Fruit fly (Drosophila melanogaster) whole organism, embryonic: ENCODE measurements around the gene CG16972.
A peak's percentile ranks its signal among the peaks of the same experiment; 100 is the strongest.

Experiments
- CG11398 ChIP-seq: fragments of 200-800 bp; sonication (Bioruptor generic); optimal IDR thresholded peaks from 2 replicates; lab custom pipeline; 2016; ENCODE audit warnings: missing biosample characterization, missing genetic modification characterization
- CG9609 ChIP-seq: fragments of 200-800 bp; sonication (Bioruptor generic); optimal IDR thresholded peaks from 3 replicates; lab custom pipeline; 2016; ENCODE audit warnings: missing biosample characterization, missing genetic modification characterization
- Dp ChIP-seq: fragments of 200-800 bp; sonication (Bioruptor generic); optimal IDR thresholded peaks from 2 replicates; lab custom pipeline; 2018; ENCODE audit warnings: missing biosample characterization, mild to moderate bottlenecking, missing genetic modification characterization, moderate library complexity
- Pdp1 ChIP-seq, 2 experiments: fragments of 200-800 bp; sonication (Bioruptor generic); optimal IDR thresholded peaks; 3 replicates each; lab custom pipeline; 2016; ENCODE audit warnings: missing biosample characterization in 2 of 2, missing genetic modification characterization in 2 of 2, mild to moderate bottlenecking in 1 of 2, moderate library complexity in 1 of 2
- chm ChIP-seq: fragments of 200-800 bp; sonication (Bioruptor generic); IDR thresholded peaks from 2 replicates; pipeline ENCODE4 v1.3.6; 2022; ENCODE audit warnings: missing biosample characterization, missing genetic modification characterization
- ci ChIP-seq: fragments of 200-800 bp; sonication (Bioruptor generic); IDR thresholded peaks from 3 replicates; pipeline ENCODE4 v1.3.6; 2022; ENCODE audit warnings: missing biosample characterization, missing genetic modification characterization
- pan ChIP-seq, 4 experiments: fragments of >200 bp in 3 of 4; fragments of 200-800 bp in 1 of 4; sonication (Bioruptor generic) in 1 of 4; optimal IDR thresholded peaks in 3 of 4; IDR thresholded peaks in 1 of 4; 2 replicates each; pipeline versions ENCODE4 v1.3.6 to Lab custom; 2017 to 2022; ENCODE audit warnings: missing biosample characterization in 2 of 4, missing genetic modification characterization in 2 of 4, mixed read lengths in 1 of 4

- no peak for TF ChIP-seq CG11398 (GFP tag; lab: Kevin White, UChicago)
- TF ChIP-seq CG9609: no peak
- TF ChIP-seq Pdp1 (GFP tag; optimal IDR thresholded peaks at IDR 0.05; lab: Kevin White, UChicago): no peak
- TF ChIP-seq chm: no peak
- TF ChIP-seq pan (optimal IDR thresholded peaks at IDR 0.05; lab: Kevin White, UChicago): no peak
- TF ChIP-seq pan (GFP tag; optimal IDR thresholded peaks at IDR 0.05 in 1 of 2, IDR thresholded peaks at IDR 0.05 in 1 of 2): no peak
- no peak for TF ChIP-seq ci
- TF ChIP-seq Dp (GFP tag; lab: Kevin White, UChicago): peak; percentile 47
Observed at dm6 chr2L:13165802-13166347, 37.2 kb downstream of the CG16972 start, which contains the start of gene DnaJ-H.
